ENCODE assay signal across 3 worm cellular contexts in the genomic region with DNA sequence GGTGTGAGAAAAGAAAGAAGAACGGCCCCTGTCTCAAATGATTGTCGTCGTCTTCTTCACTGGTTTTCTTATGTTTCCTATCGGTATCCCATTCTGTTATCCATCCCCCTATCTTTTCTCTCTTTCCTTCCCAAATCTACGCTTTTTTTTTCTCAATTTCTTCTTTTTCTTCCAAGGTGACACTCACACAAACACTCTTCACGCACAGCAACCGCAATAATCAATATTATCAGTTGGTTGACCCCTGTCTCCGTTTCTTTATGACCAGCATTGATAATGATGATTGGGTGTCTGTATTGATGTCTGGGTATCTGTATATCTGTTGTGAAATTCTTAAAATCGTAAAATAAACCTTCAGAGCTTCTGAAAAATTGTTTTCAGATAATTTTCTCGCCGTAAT.
TF ChIP-seq lines count a peak whose summit lies in the region.

No protein-coding gene starts in this region.

TF ChIP-seq in whole organism, L1 larva, 84 proteins besides CTCF, POLR2A, EP300 and RAD21 (continued from another document):
- TF ChIP-seq ces-1 (GFP tag; optimal IDR thresholded peaks at IDR 0.05; lab: Kevin White, UChicago) (no peak), dpl-1 (GFP tag; optimal IDR thresholded peaks at IDR 0.05; lab: Kevin White, UChicago) (peak in 1 of 3 experiments; percentile 7), C16A3.4 (tag; optimal IDR thresholded peaks at IDR 0.05; lab: Kevin White, UChicago) (peak; percentile 1), fos-1 (tag; optimal IDR thresholded peaks at IDR 0.05; lab: Kevin White, UChicago) (no peak), lin-14 (GFP tag; optimal IDR thresholded peaks at IDR 0.05; lab: Kevin White, UChicago) (peak; percentile 69), elt-2 (tag; optimal IDR thresholded peaks at IDR 0.05; lab: Kevin White, UChicago) (no peak), sup-37 (GFP tag; optimal IDR thresholded peaks at IDR 0.05; lab: Kevin White, UChicago) (no peak), unc-86 (tag; optimal IDR thresholded peaks at IDR 0.05; lab: Kevin White, UChicago) (no peak), lin-35 (GFP tag; optimal IDR thresholded peaks at IDR 0.05; lab: Kevin White, UChicago) (peak in 1 of 2 experiments; percentile 28), nhr-12 (tag; optimal IDR thresholded peaks at IDR 0.05; lab: Kevin White, UChicago) (no peak), lsy-2 (tag; optimal IDR thresholded peaks at IDR 0.05; lab: Kevin White, UChicago) (peak in 1 of 2 experiments; percentile 31), lir-3 (tag; optimal IDR thresholded peaks at IDR 0.05; lab: Kevin White, UChicago; ENCODE audit: poor library complexity) (no peak), snu-23 (GFP tag; optimal IDR thresholded peaks at IDR 0.05; lab: Kevin White, UChicago) (peak; percentile 42), lin-15B (tag; optimal IDR thresholded peaks at IDR 0.05; lab: Kevin White, UChicago) (no peak), jun-1 (tag; optimal IDR thresholded peaks at IDR 0.05; lab: Kevin White, UChicago) (no peak), F16B12.6 (tag; optimal IDR thresholded peaks at IDR 0.05; lab: Kevin White, UChicago) (no peak), hlh-17 (GFP tag; optimal IDR thresholded peaks at IDR 0.05; lab: Kevin White, UChicago; ENCODE audit: borderline replicate concordance) (no peak), zip-4 (GFP tag; optimal IDR thresholded peaks at IDR 0.05; lab: Kevin White, UChicago) (no peak), xbp-1 (tag; optimal IDR thresholded peaks at IDR 0.05; lab: Kevin White, UChicago) (no peak), lin-39 (tag; optimal IDR thresholded peaks at IDR 0.05; lab: Kevin White, UChicago) (no peak), nhr-237 (tag; optimal IDR thresholded peaks at IDR 0.05; lab: Kevin White, UChicago) (no peak), sox-4 (tag; optimal IDR thresholded peaks at IDR 0.05; lab: Kevin White, UChicago) (no peak), mdl-1 (tag; optimal IDR thresholded peaks at IDR 0.05; lab: Kevin White, UChicago) (peak in 1 of 2 experiments; percentile 4), hpl-2 (GFP tag; optimal IDR thresholded peaks at IDR 0.05; lab: Kevin White, UChicago) (no peak), nhr-71 (tag; optimal IDR thresholded peaks at IDR 0.05; lab: Kevin White, UChicago) (peak; percentile 3), rnt-1 (tag; optimal IDR thresholded peaks at IDR 0.05; lab: Kevin White, UChicago) (peak; percentile 23)

TF ChIP-seq in whole organism, L3 larva, 47 proteins besides CTCF, POLR2A, EP300 and RAD21 (continued from another document):
- no peak for TF ChIP-seq lin-15B (tag; optimal IDR thresholded peaks at IDR 0.05; lab: Kevin White, UChicago)
- TF ChIP-seq nfya-1 (tag; optimal IDR thresholded peaks at IDR 0.05; lab: Kevin White, UChicago; ENCODE audit: insufficient read depth) = peak; percentile 48
- no peak for TF ChIP-seq mml-1 (tag; optimal IDR thresholded peaks at IDR 0.05; lab: Kevin White, UChicago)
- no peak for TF ChIP-seq mdl-1 (tag; optimal IDR thresholded peaks at IDR 0.05; lab: Kevin White, UChicago)
- no peak for TF ChIP-seq nhr-76 (tag; optimal IDR thresholded peaks at IDR 0.05; lab: Kevin White, UChicago)
- TF ChIP-seq ztf-11 (tag; optimal IDR thresholded peaks at IDR 0.05; lab: Kevin White, UChicago) = no peak
- no peak for TF ChIP-seq R02D3.7 (tag; optimal IDR thresholded peaks at IDR 0.05; lab: Kevin White, UChicago)
- TF ChIP-seq nhr-25 (tag; optimal IDR thresholded peaks at IDR 0.05; lab: Kevin White, UChicago) = no peak
- peak; percentile 31 for TF ChIP-seq elt-2 (tag; optimal IDR thresholded peaks at IDR 0.05; lab: Kevin White, UChicago)
- no peak for TF ChIP-seq ama-1 (optimal IDR thresholded peaks at IDR 0.05; lab: Kevin White, UChicago)
- TF ChIP-seq unc-62 (GFP tag; optimal IDR thresholded peaks at IDR 0.05; lab: Kevin White, UChicago) = no peak
- TF ChIP-seq pha-4 (tag; optimal IDR thresholded peaks at IDR 0.05; lab: Kevin White, UChicago) = no peak
- TF ChIP-seq hmg-11 (tag; optimal IDR thresholded peaks at IDR 0.05; lab: Kevin White, UChicago) = no peak
- peak; percentile 45 for TF ChIP-seq ceh-28 (tag; optimal IDR thresholded peaks at IDR 0.05; lab: Kevin White, UChicago)
TF ChIP-seq in whole organism, L3 larva: peak in this region for 5.

TF ChIP-seq in whole organism, L4 larva, 104 proteins besides CTCF, POLR2A, EP300 and RAD21 (continued from another document):
- TF ChIP-seq lin-38 (GFP tag; IDR thresholded peaks at IDR 0.05; lab: Robert Waterston, UW) = no peak
- TF ChIP-seq mdt-29 (GFP tag; IDR thresholded peaks at IDR 0.05; lab: Robert Waterston, UW) = no peak
- TF ChIP-seq php-3 (GFP tag; IDR thresholded peaks at IDR 0.05; lab: Robert Waterston, UW) = no peak
- no peak for TF ChIP-seq lin-39 (tag; optimal IDR thresholded peaks at IDR 0.05; lab: Kevin White, UChicago)
- TF ChIP-seq zfp-3 (GFP tag; conservative IDR thresholded peaks at IDR 0.05; lab: Robert Waterston, UW) = no peak
- peak; percentile 25 for TF ChIP-seq pqm-1 (tag; optimal IDR thresholded peaks at IDR 0.05; lab: Kevin White, UChicago)
- TF ChIP-seq hif-1 (tag; optimal IDR thresholded peaks at IDR 0.05; lab: Kevin White, UChicago) = no peak
- TF ChIP-seq mes-2 (tag; optimal IDR thresholded peaks at IDR 0.05; lab: Kevin White, UChicago; ENCODE audit: poor library complexity, severe bottlenecking) = no peak
- TF ChIP-seq dmd-9 (GFP tag; IDR thresholded peaks at IDR 0.05; lab: Robert Waterston, UW) = no peak
- TF ChIP-seq nhr-102 (tag; optimal IDR thresholded peaks at IDR 0.05; lab: Kevin White, UChicago) = no peak
- peak; percentile 2 for TF ChIP-seq hlh-30 (tag; optimal IDR thresholded peaks at IDR 0.05; lab: Kevin White, UChicago; ENCODE audit: insufficient read depth)
- TF ChIP-seq T26A8.4 (GFP tag; IDR thresholded peaks at IDR 0.05; lab: Robert Waterston, UW) = no peak
- TF ChIP-seq unc-130 (GFP tag; optimal IDR thresholded peaks at IDR 0.05; lab: Kevin White, UChicago) = no peak
- TF ChIP-seq rbr-2 (tag; optimal IDR thresholded peaks at IDR 0.05; lab: Kevin White, UChicago) = no peak
- TF ChIP-seq nhr-28 (tag; optimal IDR thresholded peaks at IDR 0.05; lab: Kevin White, UChicago) = peak; percentile 33
- no peak for TF ChIP-seq dmd-6 (GFP tag; IDR thresholded peaks at IDR 0.05; lab: Robert Waterston, UW)
- TF ChIP-seq Y5F2A.4 (GFP tag; optimal IDR thresholded peaks at IDR 0.05; lab: Kevin White, UChicago) = no peak
- TF ChIP-seq ZK337.2 (GFP tag; IDR thresholded peaks at IDR 0.05; lab: Robert Waterston, UW) = no peak
- TF ChIP-seq mxl-3 (GFP tag; optimal IDR thresholded peaks at IDR 0.05; lab: Kevin White, UChicago) = peak; percentile 26
- TF ChIP-seq jun-1 (tag; optimal IDR thresholded peaks at IDR 0.05; lab: Kevin White, UChicago) = no peak
- TF ChIP-seq nhr-41 (GFP tag; IDR thresholded peaks at IDR 0.05; lab: Robert Waterston, UW) = no peak
- no peak for TF ChIP-seq F37D6.2 (tag; optimal IDR thresholded peaks at IDR 0.05; lab: Kevin White, UChicago)
- peak; percentile 68 for TF ChIP-seq hlh-11 (tag; optimal IDR thresholded peaks at IDR 0.05; lab: Kevin White, UChicago)
